Fruit fly (Drosophila melanogaster) whole organism, embryonic: ENCODE results near the gene Kaz-m1.

ENCODE experiments used
- ATbp ChIP-seq: fragments of 200-800 bp; sonication (Bioruptor generic); optimal IDR thresholded peaks from 2 replicates; lab custom pipeline; 2017; ENCODE audit warnings: missing biosample characterization, mild to moderate bottlenecking, missing genetic modification characterization, missing genetic modification reagents
- C15 ChIP-seq: fragments of 200-800 bp; sonication (Bioruptor generic); IDR thresholded peaks from 3 replicates; pipeline ENCODE4 v1.3.6; 2022; ENCODE audit warnings: missing biosample characterization, missing genetic modification characterization
- CG10147 ChIP-seq: fragments of 200-800 bp; sonication (Bioruptor generic); optimal IDR thresholded peaks from 2 replicates; lab custom pipeline; 2019; ENCODE audit warnings: missing biosample characterization, mild to moderate bottlenecking, missing genetic modification characterization, moderate library complexity
- CG10267 ChIP-seq: fragments of 200-800 bp; sonication (Bioruptor generic); optimal IDR thresholded peaks from 2 replicates; lab custom pipeline; 2018; ENCODE audit warnings: missing biosample characterization, mild to moderate bottlenecking, missing genetic modification characterization, moderate library complexity
- CG11695 ChIP-seq: fragments of 200-800 bp; sonication (Bioruptor generic); IDR thresholded peaks from 3 replicates; pipeline ENCODE4 v1.3.6; 2022; ENCODE audit warnings: missing biosample characterization, missing genetic modification characterization
- CG11696 ChIP-seq: fragments of 200-800 bp; sonication (Bioruptor generic); IDR thresholded peaks from 2 replicates; pipeline ENCODE4 v1.3.6; 2022; ENCODE audit warnings: missing biosample characterization, missing genetic modification characterization
- CG13287 ChIP-seq: fragments of 200-800 bp; sonication (Bioruptor generic); IDR thresholded peaks from 2 replicates; pipeline ENCODE4 v1.3.6; 2022; ENCODE audit warnings: missing biosample characterization, missing genetic modification characterization; ENCODE audit not compliant: partially characterized antibody
- CG1602 ChIP-seq: fragments of 200-800 bp; sonication (Bioruptor generic); optimal IDR thresholded peaks from 3 replicates; lab custom pipeline; 2016; ENCODE audit warnings: missing biosample characterization, missing genetic modification characterization
- CG16779 ChIP-seq: fragments of 200-800 bp; sonication (Bioruptor generic); IDR thresholded peaks from 2 replicates; pipeline ENCODE4 v1.3.6; 2022; ENCODE audit warnings: missing biosample characterization, missing genetic modification characterization
- CG2116 ChIP-seq: fragments of 200-800 bp; sonication (Bioruptor generic); optimal IDR thresholded peaks from 3 replicates; lab custom pipeline; 2018; ENCODE audit warnings: missing biosample characterization, mild to moderate bottlenecking, missing genetic modification characterization
- CG33557 ChIP-seq: fragments of 200-800 bp; sonication (Bioruptor generic); optimal IDR thresholded peaks from 2 replicates; lab custom pipeline; 2019; ENCODE audit warnings: missing biosample characterization, mild to moderate bottlenecking, missing genetic modification characterization, moderate library complexity
- CG3726 ChIP-seq: fragments of 200-800 bp; sonication (Bioruptor generic); IDR thresholded peaks from 3 replicates; pipeline ENCODE4, ENCODE4 v1.3.6; 2022; ENCODE audit warnings: missing biosample characterization, missing genetic modification characterization
- CG3838 ChIP-seq: fragments of 200-800 bp; sonication (Bioruptor generic); optimal IDR thresholded peaks from 3 replicates; lab custom pipeline; 2016; ENCODE audit warnings: missing biosample characterization, missing genetic modification characterization
- CG6254 ChIP-seq: fragments of 200-800 bp; sonication (Bioruptor generic); optimal IDR thresholded peaks from 3 replicates; lab custom pipeline; 2017; ENCODE audit warnings: mild to moderate bottlenecking, missing biosample characterization, missing genetic modification reagents, missing genetic modification characterization
- CG6854 ChIP-seq: fragments of 200-800 bp; sonication (Bioruptor generic); optimal IDR thresholded peaks from 3 replicates; lab custom pipeline; 2017; ENCODE audit warnings: missing biosample characterization, mild to moderate bottlenecking, missing genetic modification characterization
- CG7786 ChIP-seq: fragments of 200-800 bp; sonication (Bioruptor generic); optimal IDR thresholded peaks from 2 replicates; lab custom pipeline; 2016; ENCODE audit warnings: missing biosample characterization, missing genetic modification characterization
- CG8924 ChIP-seq: fragments of 200-800 bp; optimal IDR thresholded peaks from 3 replicates; lab custom pipeline; 2019; ENCODE audit warnings: missing biosample characterization, mild to moderate bottlenecking, missing genetic modification characterization, moderate library complexity
- CG9876 ChIP-seq: fragments of 200-800 bp; sonication (Bioruptor generic); optimal IDR thresholded peaks from 2 replicates; lab custom pipeline; 2016; ENCODE audit warnings: missing biosample characterization, missing genetic modification characterization
- Dip3 ChIP-seq: fragments of 200-800 bp; sonication (Bioruptor generic); optimal IDR thresholded peaks from 3 replicates; lab custom pipeline; 2016; ENCODE audit warnings: missing biosample characterization, missing genetic modification characterization
- Elba2 ChIP-seq: fragments of 200-800 bp; sonication (Bioruptor generic); optimal IDR thresholded peaks from 3 replicates; lab custom pipeline; 2016; ENCODE audit warnings: missing biosample characterization, missing genetic modification characterization
- HLHmδ ChIP-seq: fragments of 200-800 bp; sonication (Bioruptor generic); optimal IDR thresholded peaks from 2 replicates; lab custom pipeline; 2018; ENCODE audit warnings: missing biosample characterization, mild to moderate bottlenecking, missing genetic modification characterization, moderate library complexity
- MBD-R2 ChIP-seq: fragments of 200-800 bp; sonication (Bioruptor generic); IDR thresholded peaks from 2 replicates; pipeline ENCODE4 v1.3.6; 2022; ENCODE audit warnings: missing biosample characterization, missing genetic modification characterization
- Meics ChIP-seq: fragments of 200-800 bp; sonication (Bioruptor generic); optimal IDR thresholded peaks from 2 replicates; lab custom pipeline; 2017; ENCODE audit warnings: missing biosample characterization, mild to moderate bottlenecking, missing genetic modification characterization
- NFAT ChIP-seq: fragments of 200-800 bp; sonication (Bioruptor generic); IDR thresholded peaks from 2 replicates; pipeline ENCODE4 v1.3.6; 2022; ENCODE audit warnings: missing biosample characterization, missing genetic modification characterization
- NK7.1 ChIP-seq: fragments of 200-800 bp; sonication (Bioruptor generic); optimal IDR thresholded peaks from 3 replicates; lab custom pipeline; 2016; ENCODE audit warnings: missing biosample characterization, missing genetic modification characterization
- Stat92E ChIP-seq, 3 experiments: fragments of >200 bp in 2 of 3; fragments of 200-800 bp in 1 of 3; sonication (Bioruptor generic) in 1 of 3; optimal IDR thresholded peaks; 2 replicates each; lab custom pipeline; 2017 to 2019; ENCODE audit warnings: missing biosample characterization in 3 of 3, missing genetic modification characterization in 3 of 3, mild to moderate bottlenecking in 1 of 3, moderate library complexity in 1 of 3
- TFAM ChIP-seq: fragments of 200-800 bp; sonication (Bioruptor generic); optimal IDR thresholded peaks from 2 replicates; lab custom pipeline; 2017; ENCODE audit warnings: missing biosample characterization, missing genetic modification characterization, inconsistent platforms
- Vsx1 ChIP-seq: fragments of 200-800 bp; sonication (Bioruptor generic); optimal IDR thresholded peaks from 2 replicates; lab custom pipeline; 2017; ENCODE audit warnings: missing biosample characterization, mild to moderate bottlenecking, missing genetic modification characterization, missing genetic modification reagents
- YL-1 ChIP-seq: fragments of 200-800 bp; sonication (Bioruptor generic); optimal IDR thresholded peaks from 3 replicates; lab custom pipeline; 2017; ENCODE audit warnings: missing biosample characterization, mild to moderate bottlenecking, missing genetic modification characterization
- ash1 ChIP-seq: fragments of 200-800 bp; sonication (Bioruptor generic); optimal IDR thresholded peaks from 2 replicates; lab custom pipeline; 2018; ENCODE audit warnings: missing biosample characterization, mild to moderate bottlenecking, missing genetic modification characterization
- cad ChIP-seq: fragments of >200 bp; optimal IDR thresholded peaks from 2 replicates; lab custom pipeline; 2017; ENCODE audit warnings: missing biosample characterization, missing genetic modification characterization
- dmrt11E ChIP-seq: fragments of 200-800 bp; sonication (Bioruptor generic); optimal IDR thresholded peaks from 3 replicates; lab custom pipeline; 2018; ENCODE audit warnings: missing biosample characterization, mild to moderate bottlenecking, missing genetic modification characterization, moderate library complexity
- ems ChIP-seq: fragments of 200-800 bp; sonication (Bioruptor generic); optimal IDR thresholded peaks from 3 replicates; lab custom pipeline; 2016; ENCODE audit warnings: missing biosample characterization, missing genetic modification characterization
- fd96Cb ChIP-seq: fragments of 200-800 bp; sonication (Bioruptor generic); optimal IDR thresholded peaks from 2 replicates; lab custom pipeline; 2018; ENCODE audit warnings: missing biosample characterization, mild to moderate bottlenecking, missing genetic modification characterization, moderate library complexity
- ftz-f1 ChIP-seq: fragments of 200-800 bp; sonication (Bioruptor generic); optimal IDR thresholded peaks from 2 replicates; lab custom pipeline; 2016; ENCODE audit warnings: missing biosample characterization, missing genetic modification characterization
- hb ChIP-seq: fragments of 200-800 bp; sonication (Bioruptor generic); IDR thresholded peaks from 3 replicates; pipeline ENCODE4 v1.3.6; 2022; ENCODE audit warnings: missing biosample characterization, missing genetic modification characterization; ENCODE audit not compliant: partially characterized antibody
- jing ChIP-seq: fragments of 200-800 bp; sonication (Bioruptor generic); optimal IDR thresholded peaks from 2 replicates; lab custom pipeline; 2018; ENCODE audit warnings: missing biosample characterization, mild to moderate bottlenecking, missing genetic modification characterization
- lmd ChIP-seq: fragments of 200-800 bp; sonication (Bioruptor generic); IDR thresholded peaks from 2 replicates; pipeline ENCODE4 v1.3.6; 2022; ENCODE audit warnings: missing biosample characterization, missing genetic modification characterization
- nerfin-2 ChIP-seq: fragments of 200-800 bp; sonication (Bioruptor generic); IDR thresholded peaks from 2 replicates; pipeline ENCODE4 v1.3.6; 2022; ENCODE audit warnings: missing biosample characterization, missing genetic modification characterization; ENCODE audit not compliant: partially characterized antibody
- pum ChIP-seq: fragments of 200-800 bp; sonication (Bioruptor generic); optimal IDR thresholded peaks from 2 replicates; lab custom pipeline; 2016; ENCODE audit warnings: missing biosample characterization, missing genetic modification characterization
- pzg ChIP-seq: fragments of 200-800 bp; sonication (Bioruptor generic); optimal IDR thresholded peaks from 3 replicates; lab custom pipeline; 2018; ENCODE audit warnings: missing biosample characterization, mild to moderate bottlenecking, missing genetic modification characterization, moderate library complexity
- ranshi ChIP-seq: fragments of 200-800 bp; sonication (Bioruptor generic); IDR thresholded peaks from 2 replicates; pipeline ENCODE4 v1.3.6; 2022; ENCODE audit warnings: missing biosample characterization, missing genetic modification characterization
- sisA ChIP-seq: fragments of 200-800 bp; sonication (Bioruptor generic); IDR thresholded peaks from 2 replicates; pipeline ENCODE4 v1.3.6; 2022; ENCODE audit warnings: missing biosample characterization, missing genetic modification characterization
- so ChIP-seq: fragments of 200-800 bp; sonication (Bioruptor generic); IDR thresholded peaks from 3 replicates; pipeline ENCODE4 v1.3.6; 2022; ENCODE audit warnings: missing biosample characterization, missing genetic modification characterization
- stwl ChIP-seq: fragments of 200-800 bp; sonication (Bioruptor generic); optimal IDR thresholded peaks from 3 replicates; lab custom pipeline; 2018; ENCODE audit warnings: missing biosample characterization, mild to moderate bottlenecking, missing genetic modification characterization, moderate library complexity
- tna ChIP-seq: fragments of 200-800 bp; sonication (Bioruptor generic); IDR thresholded peaks from 2 replicates; pipeline ENCODE4 v1.3.6; 2022; ENCODE audit warnings: missing biosample characterization, missing genetic modification characterization; ENCODE audit not compliant: partially characterized antibody
- tx ChIP-seq: fragments of 200-800 bp; sonication (Bioruptor generic); optimal IDR thresholded peaks from 2 replicates; lab custom pipeline; 2016; ENCODE audit warnings: missing biosample characterization, missing genetic modification characterization
- vvl ChIP-seq: fragments of 200-800 bp; sonication (Bioruptor generic); IDR thresholded peaks from 2 replicates; pipeline ENCODE4 v1.3.6; 2022; ENCODE audit warnings: missing biosample characterization, missing genetic modification characterization
- zf30C ChIP-seq: fragments of 200-800 bp; sonication (Bioruptor generic); optimal IDR thresholded peaks from 3 replicates; lab custom pipeline; 2018; ENCODE audit warnings: missing biosample characterization, mild to moderate bottlenecking, missing genetic modification characterization

Gene Kaz-m1

DNA sequence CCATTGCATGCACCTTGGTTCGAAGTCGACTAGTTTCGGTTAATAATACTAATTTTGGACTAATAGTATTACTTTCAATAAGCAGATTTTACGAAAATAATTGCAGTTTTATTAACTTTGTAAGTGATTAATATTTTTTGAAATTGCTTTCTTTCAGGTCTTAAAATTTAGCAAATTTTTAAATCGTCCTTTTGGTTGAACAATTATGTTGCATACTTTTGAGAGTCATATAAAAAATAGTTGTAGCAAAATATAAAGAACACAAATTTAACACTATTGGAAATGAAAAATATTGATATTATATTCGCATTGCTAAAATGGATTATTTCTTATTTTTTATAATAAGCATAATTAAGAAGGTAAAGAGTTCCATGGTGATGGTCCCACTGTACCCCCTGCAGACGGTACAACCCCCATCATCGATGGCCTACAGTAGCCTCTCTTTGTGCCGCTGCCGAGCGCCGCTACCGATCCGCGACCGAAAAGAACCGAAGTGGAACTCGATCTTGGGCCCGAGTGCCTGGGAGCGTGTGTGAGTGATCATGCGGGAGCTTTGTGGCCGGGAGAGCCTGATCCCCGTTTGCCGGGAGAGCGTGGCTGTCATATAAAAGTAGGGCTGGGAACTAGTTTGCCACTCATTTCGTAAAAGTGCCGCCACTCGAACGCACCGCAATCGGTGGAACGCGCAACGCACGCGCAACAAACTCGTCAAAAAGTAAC lies 6.8 kb downstream of the Kaz-m1 start:
- peak; percentile 94 for TF ChIP-seq CG10147 (GFP tag; lab: Kevin White, UChicago)
- TF ChIP-seq pzg (GFP tag; lab: Kevin White, UChicago) = no peak
- peak; percentile 74 for TF ChIP-seq vvl (GFP tag; lab: Robert Waterston, UW)
- peak; percentile 97 for TF ChIP-seq CG33557 (GFP tag; lab: Kevin White, UChicago)
- TF ChIP-seq CG6854 (GFP tag; lab: Kevin White, UChicago) = peak; percentile 87
- TF ChIP-seq CG1602 (GFP tag; lab: Kevin White, UChicago) = peak; percentile 95
- peak; percentile 98 for TF ChIP-seq HLHmδ (GFP tag; lab: Kevin White, UChicago)
- peak in 1 of 3 experiments; percentile 81 for TF ChIP-seq Stat92E (GFP tag; optimal IDR thresholded peaks at IDR 0.05; lab: Kevin White, UChicago)
- TF ChIP-seq CG11696 (GFP tag; lab: Robert Waterston, UW) = no peak; the same call in 1 of the 2 replicates
- TF ChIP-seq ftz-f1 (GFP tag; lab: Kevin White, UChicago) = no peak
- no peak for TF ChIP-seq MBD-R2 (GFP tag; lab: Robert Waterston, UW)
- peak; percentile 54 for TF ChIP-seq Dip3 (GFP tag; lab: Kevin White, UChicago)
- TF ChIP-seq stwl (tag; lab: Kevin White, UChicago) = no peak
- peak; percentile 88 for TF ChIP-seq pum (GFP tag; lab: Kevin White, UChicago)
- TF ChIP-seq CG7786 (GFP tag; lab: Kevin White, UChicago) = peak; percentile 77
- peak; percentile 81 for TF ChIP-seq YL-1 (GFP tag; lab: Kevin White, UChicago)
- TF ChIP-seq ems (GFP tag; lab: Kevin White, UChicago) = peak; percentile 39
- TF ChIP-seq NFAT (GFP tag; lab: Robert Waterston, UW) = no peak; the same call in 1 of the 2 replicates
- TF ChIP-seq ash1 (GFP tag; lab: Kevin White, UChicago) = no peak
- TF ChIP-seq nerfin-2 = no peak
- TF ChIP-seq CG3726 (GFP tag; lab: Robert Waterston, UW) = peak; percentile 71; the same call in 2 of the 3 replicates
- peak; percentile 58 for TF ChIP-seq CG9876 (GFP tag; lab: Kevin White, UChicago)
- TF ChIP-seq CG6254 (GFP tag; lab: Kevin White, UChicago) = peak; percentile 91
- TF ChIP-seq tna (GFP tag; lab: Robert Waterston, UW) = no peak
- peak; percentile 57 for TF ChIP-seq jing
- peak; percentile 81; the same call in 1 of the 2 replicates for TF ChIP-seq ranshi (GFP tag; lab: Robert Waterston, UW)
- TF ChIP-seq lmd (GFP tag; lab: Robert Waterston, UW) = peak; percentile 92
- TF ChIP-seq zf30C = no peak
- peak; percentile 91 for TF ChIP-seq CG11695 (GFP tag; lab: Robert Waterston, UW)
- TF ChIP-seq CG2116 (GFP tag; lab: Kevin White, UChicago) = peak; percentile 77
- TF ChIP-seq sisA (GFP tag; lab: Robert Waterston, UW) = peak; percentile 83
- TF ChIP-seq TFAM (GFP tag; lab: Kevin White, UChicago) = peak; percentile 77
- no peak for TF ChIP-seq CG16779 (GFP tag; lab: Robert Waterston, UW)
- TF ChIP-seq NK7.1 (GFP tag; lab: Kevin White, UChicago) = peak; percentile 24
- TF ChIP-seq ATbp (GFP tag; lab: Kevin White, UChicago) = peak; percentile 89
- TF ChIP-seq dmrt11E (tag; lab: Kevin White, UChicago) = peak; percentile 99
- TF ChIP-seq Vsx1 = peak; percentile 94
- peak; percentile 60; the same call in 1 of the 3 replicates for TF ChIP-seq hb
- TF ChIP-seq Meics (GFP tag; lab: Kevin White, UChicago) = peak; percentile 95
- peak; percentile 93 for TF ChIP-seq CG10267
- no peak for TF ChIP-seq cad (GFP tag; lab: Kevin White, UChicago)
- no peak for TF ChIP-seq CG13287
- TF ChIP-seq so = peak; percentile 46; the same call in 1 of the 3 replicates
- TF ChIP-seq CG3838 (GFP tag; lab: Kevin White, UChicago) = peak; percentile 63
- peak; percentile 47 for TF ChIP-seq Elba2
- TF ChIP-seq C15 (GFP tag; lab: Robert Waterston, UW) = 0 out of 3 replicates have a peak, but pooled peaks have one; percentile 47
- TF ChIP-seq fd96Cb = peak; percentile 96
- TF ChIP-seq tx (GFP tag; lab: Kevin White, UChicago) = peak; percentile 76
- TF ChIP-seq CG8924 (tag; lab: Kevin White, UChicago) = peak; percentile 96
